Worm (Caenorhabditis elegans) whole organism, L3 larva: ENCODE data around the gene F22F7.2.

ENCODE experiments used
- ama-1 ChIP-seq: fragments of 150-350 bp; optimal IDR thresholded peaks from 2 replicates; lab custom pipeline; 2018
- ceh-16 ChIP-seq: sonication (generic microtip); optimal IDR thresholded peaks from 2 replicates; lab custom pipeline; 2017; ENCODE audit warnings: missing biosample characterization, missing genetic modification characterization
- ceh-28 ChIP-seq: fragments of 150-350 bp; optimal IDR thresholded peaks from 2 replicates; lab custom pipeline; 2014; ENCODE audit warnings: missing biosample characterization, missing genetic modification reagents, missing genetic modification characterization
- ceh-9 ChIP-seq: sonication (generic microtip); optimal IDR thresholded peaks from 2 replicates; lab custom pipeline; 2018; ENCODE audit warnings: missing biosample characterization, missing genetic modification characterization
- egl-27 ChIP-seq: sonication (generic microtip); optimal IDR thresholded peaks from 4 replicates; lab custom pipeline; 2017; ENCODE audit warnings: missing biosample characterization, missing genetic modification reagents, missing genetic modification characterization
- elt-1 ChIP-seq: fragments of 150-350 bp; optimal IDR thresholded peaks from 2 replicates; lab custom pipeline; 2014; ENCODE audit warnings: missing biosample characterization, missing genetic modification characterization
- eor-1 ChIP-seq, 2 experiments: fragments of 150-350 bp; optimal IDR thresholded peaks; 2 replicates each; lab custom pipeline; 2014 to 2018; ENCODE audit warnings: missing biosample characterization in 2 of 2, missing genetic modification characterization in 2 of 2
- fos-1 ChIP-seq: fragments of 150-350 bp; optimal IDR thresholded peaks from 2 replicates; lab custom pipeline; 2014; ENCODE audit warnings: missing biosample characterization, missing genetic modification characterization
- lin-15B ChIP-seq: fragments of 150-350 bp; optimal IDR thresholded peaks from 2 replicates; lab custom pipeline; 2014; ENCODE audit warnings: missing biosample characterization, missing genetic modification characterization
- nfya-1 ChIP-seq: sonication (generic microtip); optimal IDR thresholded peaks from 2 replicates; lab custom pipeline; 2017; ENCODE audit warnings: missing genetic modification characterization, mild to moderate bottlenecking, missing compliant biosample characterization, antibody characterized with exemption, moderate library complexity; ENCODE audit not compliant: insufficient read depth
- pqm-1 ChIP-seq: fragments of 150-350 bp; optimal IDR thresholded peaks from 2 replicates; lab custom pipeline; 2017; ENCODE audit warnings: missing biosample characterization, missing genetic modification characterization, inconsistent platforms
- skn-1 ChIP-seq: fragments of 150-350 bp; optimal IDR thresholded peaks from 2 replicates; lab custom pipeline; 2014; ENCODE audit warnings: missing biosample characterization, missing genetic modification characterization
- snpc-4 ChIP-seq: fragments of 150-350 bp; optimal IDR thresholded peaks from 2 replicates; lab custom pipeline; 2014; ENCODE audit warnings: missing biosample characterization, missing genetic modification characterization
- tbx-2 ChIP-seq: sonication (generic microtip); optimal IDR thresholded peaks from 2 replicates; lab custom pipeline; 2016; ENCODE audit warnings: mild to moderate bottlenecking, missing genetic modification characterization, missing compliant biosample characterization

DNA sequence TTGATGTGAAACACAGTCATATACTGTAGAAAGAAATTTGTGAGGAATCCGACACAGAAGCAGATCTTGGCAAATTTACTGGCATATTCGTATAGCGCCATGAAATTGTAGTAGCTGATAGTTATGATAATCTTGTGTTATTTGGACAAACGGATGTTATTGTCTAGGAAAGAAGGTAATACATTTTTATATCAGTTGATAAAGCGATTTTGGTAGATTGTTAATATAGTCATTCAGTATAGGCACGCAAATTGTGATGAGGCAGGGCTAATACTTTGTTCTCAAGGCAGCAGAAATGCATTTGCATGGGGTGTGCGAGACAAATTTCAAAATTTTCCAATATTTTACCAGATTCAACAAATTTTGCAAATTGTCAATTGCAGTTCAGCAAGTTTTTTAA is 23.5 kb downstream of the F22F7.2 start, which contains the start of gene str-52:
- TF ChIP-seq skn-1, result no peak
- TF ChIP-seq elt-1 (tag; lab: Kevin White, UChicago), result no peak
- no peak for TF ChIP-seq nfya-1 (tag; lab: Kevin White, UChicago)
- no peak for TF ChIP-seq tbx-2 (tag; lab: Kevin White, UChicago)
- no peak for TF ChIP-seq ceh-9 (tag; lab: Kevin White, UChicago)
- no peak for TF ChIP-seq eor-1 (tag; optimal IDR thresholded peaks at IDR 0.05; lab: Kevin White, UChicago)
- no peak for TF ChIP-seq pqm-1 (tag; lab: Kevin White, UChicago)
- no peak for TF ChIP-seq snpc-4 (tag; lab: Kevin White, UChicago)
- TF ChIP-seq lin-15B (tag; lab: Kevin White, UChicago), result no peak
- TF ChIP-seq fos-1 (tag; lab: Kevin White, UChicago), result no peak
- no peak for TF ChIP-seq egl-27 (tag; lab: Kevin White, UChicago)
- TF ChIP-seq ceh-28, result no peak
- TF ChIP-seq ama-1 (lab: Kevin White, UChicago), result no peak
- TF ChIP-seq ceh-16 (tag; lab: Kevin White, UChicago), result no peak
